Fruit fly (Drosophila melanogaster) whole organism, embryonic: ENCODE data around the gene CG7183.

Experiments used
- CG10209 ChIP-seq: fragments of 200-800 bp; sonication (Bioruptor generic); optimal IDR thresholded peaks from 3 replicates; lab custom pipeline; 2017; ENCODE audit warnings: missing biosample characterization, mild to moderate bottlenecking, missing genetic modification characterization, missing genetic modification reagents
- CG1024 ChIP-seq: fragments of 200-800 bp; sonication (Bioruptor generic); IDR thresholded peaks from 2 replicates; pipeline ENCODE4 v1.3.6; 2022; ENCODE audit warnings: missing biosample characterization, missing genetic modification characterization
- CG10462 ChIP-seq: fragments of 200-800 bp; sonication (Bioruptor generic); optimal IDR thresholded peaks from 2 replicates; lab custom pipeline; 2016; ENCODE audit warnings: missing biosample characterization, missing genetic modification characterization
- CG11085 ChIP-seq: fragments of 200-800 bp; sonication (Bioruptor generic); IDR thresholded peaks from 2 replicates; pipeline ENCODE4 v1.3.6; 2022; ENCODE audit warnings: missing biosample characterization, missing genetic modification characterization
- CG11504 ChIP-seq: fragments of 200-800 bp; sonication (Bioruptor generic); optimal IDR thresholded peaks from 3 replicates; lab custom pipeline; 2019; ENCODE audit warnings: missing biosample characterization, mild to moderate bottlenecking, missing genetic modification characterization, moderate library complexity
- CG12071 ChIP-seq: fragments of 200-800 bp; sonication (Bioruptor generic); optimal IDR thresholded peaks from 3 replicates; lab custom pipeline; 2018; ENCODE audit warnings: missing biosample characterization, mild to moderate bottlenecking, missing genetic modification characterization
- CG12391 ChIP-seq: fragments of 200-800 bp; sonication (Bioruptor generic); optimal IDR thresholded peaks from 3 replicates; lab custom pipeline; 2018; ENCODE audit warnings: missing biosample characterization, mild to moderate bottlenecking, missing genetic modification characterization, moderate library complexity
- CG13296 ChIP-seq: fragments of 200-800 bp; sonication (Bioruptor generic); optimal IDR thresholded peaks from 3 replicates; lab custom pipeline; 2018; ENCODE audit warnings: missing biosample characterization, mild to moderate bottlenecking, missing genetic modification characterization
- CG15011 ChIP-seq: fragments of 200-800 bp; sonication (Bioruptor generic); optimal IDR thresholded peaks from 3 replicates; lab custom pipeline; 2018; ENCODE audit warnings: missing biosample characterization, mild to moderate bottlenecking, missing genetic modification characterization
- CG15479 ChIP-seq: fragments of 200-800 bp; sonication (Bioruptor generic); optimal IDR thresholded peaks from 3 replicates; lab custom pipeline; 2019; ENCODE audit warnings: missing biosample characterization, mild to moderate bottlenecking, missing genetic modification characterization, moderate library complexity
- CG17186 ChIP-seq: fragments of 200-800 bp; sonication (Bioruptor generic); optimal IDR thresholded peaks from 3 replicates; lab custom pipeline; 2017; ENCODE audit warnings: missing biosample characterization, missing genetic modification reagents, missing genetic modification characterization
- CG17359 ChIP-seq: fragments of 200-800 bp; sonication (Bioruptor generic); optimal IDR thresholded peaks from 3 replicates; lab custom pipeline; 2018; ENCODE audit warnings: missing biosample characterization, mild to moderate bottlenecking, missing genetic modification characterization, moderate library complexity
- CG17802 ChIP-seq: fragments of 200-800 bp; sonication (Bioruptor generic); optimal IDR thresholded peaks from 2 replicates; lab custom pipeline; 2018; ENCODE audit warnings: missing biosample characterization, mild to moderate bottlenecking, missing genetic modification characterization, moderate library complexity
- CG2678 ChIP-seq: fragments of 200-800 bp; sonication (Bioruptor generic); optimal IDR thresholded peaks from 3 replicates; lab custom pipeline; 2019; ENCODE audit warnings: missing biosample characterization, mild to moderate bottlenecking, missing genetic modification characterization, moderate library complexity
- CG2875 ChIP-seq: fragments of 200-800 bp; sonication (Bioruptor generic); optimal IDR thresholded peaks from 2 replicates; lab custom pipeline; 2017; ENCODE audit warnings: missing biosample characterization, mild to moderate bottlenecking, missing genetic modification characterization, missing genetic modification reagents
- CG3838 ChIP-seq: fragments of 200-800 bp; sonication (Bioruptor generic); optimal IDR thresholded peaks from 3 replicates; lab custom pipeline; 2016; ENCODE audit warnings: missing biosample characterization, missing genetic modification characterization
- CG4617 ChIP-seq: fragments of 200-800 bp; sonication (Bioruptor generic); optimal IDR thresholded peaks from 3 replicates; lab custom pipeline; 2016; ENCODE audit warnings: missing biosample characterization, missing genetic modification characterization, borderline replicate concordance
- CG5180 ChIP-seq: fragments of 200-800 bp; sonication (Bioruptor generic); optimal IDR thresholded peaks from 3 replicates; lab custom pipeline; 2017; ENCODE audit warnings: missing biosample characterization, missing genetic modification characterization, mild to moderate bottlenecking, moderate library complexity, missing genetic modification reagents
- CG5245 ChIP-seq: fragments of 200-800 bp; sonication (Bioruptor generic); optimal IDR thresholded peaks from 3 replicates; lab custom pipeline; 2016; ENCODE audit warnings: missing biosample characterization, missing genetic modification characterization
- CG6175 ChIP-seq: fragments of 200-800 bp; sonication (Bioruptor generic); IDR thresholded peaks from 3 replicates; pipeline ENCODE4 v1.3.6; 2022; ENCODE audit warnings: missing biosample characterization, missing genetic modification characterization
- CG6254 ChIP-seq: fragments of 200-800 bp; sonication (Bioruptor generic); optimal IDR thresholded peaks from 3 replicates; lab custom pipeline; 2017; ENCODE audit warnings: mild to moderate bottlenecking, missing biosample characterization, missing genetic modification reagents, missing genetic modification characterization
- CG6854 ChIP-seq: fragments of 200-800 bp; sonication (Bioruptor generic); optimal IDR thresholded peaks from 3 replicates; lab custom pipeline; 2017; ENCODE audit warnings: missing biosample characterization, mild to moderate bottlenecking, missing genetic modification characterization
- CG7745 ChIP-seq: fragments of 200-800 bp; sonication (Bioruptor generic); optimal IDR thresholded peaks from 2 replicates; lab custom pipeline; 2018; ENCODE audit warnings: missing biosample characterization, mild to moderate bottlenecking, missing genetic modification characterization, moderate library complexity
- CG9609 ChIP-seq: fragments of 200-800 bp; sonication (Bioruptor generic); optimal IDR thresholded peaks from 3 replicates; lab custom pipeline; 2016; ENCODE audit warnings: missing biosample characterization, missing genetic modification characterization
- Dp ChIP-seq: fragments of 200-800 bp; sonication (Bioruptor generic); optimal IDR thresholded peaks from 2 replicates; lab custom pipeline; 2018; ENCODE audit warnings: missing biosample characterization, mild to moderate bottlenecking, missing genetic modification characterization, moderate library complexity
- Gsc ChIP-seq: fragments of 200-800 bp; sonication (Bioruptor generic); IDR thresholded peaks from 2 replicates; pipeline ENCODE4 v1.3.6; 2022; ENCODE audit warnings: missing biosample characterization, missing genetic modification characterization
- HLH3B ChIP-seq: fragments of 200-800 bp; sonication (Bioruptor generic); IDR thresholded peaks from 2 replicates; pipeline ENCODE4 v1.3.6; 2022; ENCODE audit warnings: missing biosample characterization, missing genetic modification characterization
- Lpt ChIP-seq: fragments of >200 bp; optimal IDR thresholded peaks from 2 replicates; lab custom pipeline; 2018; ENCODE audit warnings: missing biosample characterization, missing genetic modification characterization
- Nf-YB ChIP-seq: fragments of 200-800 bp; sonication (Bioruptor generic); optimal IDR thresholded peaks from 3 replicates; lab custom pipeline; 2019; ENCODE audit warnings: missing biosample characterization, mild to moderate bottlenecking, missing genetic modification characterization, moderate library complexity
- Nf-YC ChIP-seq: fragments of 200-800 bp; optimal IDR thresholded peaks from 3 replicates; lab custom pipeline; 2019; ENCODE audit warnings: missing biosample characterization, mild to moderate bottlenecking, missing genetic modification characterization, moderate library complexity
- Pdp1 ChIP-seq, 2 experiments: fragments of 200-800 bp; sonication (Bioruptor generic); optimal IDR thresholded peaks; 3 replicates each; lab custom pipeline; 2016; ENCODE audit warnings: missing biosample characterization in 2 of 2, missing genetic modification characterization in 2 of 2, mild to moderate bottlenecking in 1 of 2, moderate library complexity in 1 of 2
- Poxn ChIP-seq: fragments of 200-800 bp; sonication (Bioruptor generic); IDR thresholded peaks from 2 replicates; pipeline ENCODE4 v1.3.6; 2022; ENCODE audit warnings: missing biosample characterization, missing genetic modification characterization
- Sox100B ChIP-seq: fragments of 200-800 bp; sonication (Bioruptor generic); optimal IDR thresholded peaks from 3 replicates; lab custom pipeline; 2018; ENCODE audit warnings: missing biosample characterization, mild to moderate bottlenecking, missing genetic modification characterization
- aop ChIP-seq: fragments of 200-800 bp; sonication (Bioruptor generic); IDR thresholded peaks from 2 replicates; pipeline ENCODE4 v1.3.6; 2022; ENCODE audit warnings: missing biosample characterization, missing genetic modification characterization
- bab2 ChIP-seq: fragments of 200-800 bp; sonication (Bioruptor generic); optimal IDR thresholded peaks from 2 replicates; lab custom pipeline; 2016; ENCODE audit warnings: missing biosample characterization, missing genetic modification characterization
- bbx ChIP-seq: fragments of 200-800 bp; sonication (Bioruptor generic); IDR thresholded peaks from 2 replicates; pipeline ENCODE4 v1.3.6; 2022; ENCODE audit warnings: missing biosample characterization, missing genetic modification characterization; ENCODE audit not compliant: partially characterized antibody
- chif ChIP-seq, 2 experiments: fragments of 200-800 bp; sonication (Bioruptor generic); optimal IDR thresholded peaks; 3 replicates each; lab custom pipeline; 2016; ENCODE audit warnings: missing biosample characterization in 2 of 2, missing genetic modification characterization in 2 of 2
- chm ChIP-seq: fragments of 200-800 bp; sonication (Bioruptor generic); IDR thresholded peaks from 2 replicates; pipeline ENCODE4 v1.3.6; 2022; ENCODE audit warnings: missing biosample characterization, missing genetic modification characterization
- gro ChIP-seq: fragments of 200-800 bp; sonication (Bioruptor generic); optimal IDR thresholded peaks from 2 replicates; lab custom pipeline; 2016; ENCODE audit warnings: missing biosample characterization, missing genetic modification characterization
- ind ChIP-seq: fragments of 200-800 bp; sonication (Bioruptor generic); optimal IDR thresholded peaks from 3 replicates; lab custom pipeline; 2016; ENCODE audit warnings: missing biosample characterization, missing genetic modification characterization
- lab ChIP-seq: fragments of 200-800 bp; sonication (Bioruptor generic); optimal IDR thresholded peaks from 3 replicates; lab custom pipeline; 2017; ENCODE audit warnings: missing biosample characterization, missing genetic modification characterization, mild to moderate bottlenecking, moderate library complexity, missing genetic modification reagents
- luna ChIP-seq: fragments of 200-800 bp; sonication (Bioruptor generic); optimal IDR thresholded peaks from 2 replicates; lab custom pipeline; 2016; ENCODE audit warnings: missing biosample characterization, missing genetic modification characterization
- mirr ChIP-seq: fragments of 200-800 bp; sonication (Bioruptor generic); optimal IDR thresholded peaks from 3 replicates; lab custom pipeline; 2018; ENCODE audit warnings: missing biosample characterization, mild to moderate bottlenecking, missing genetic modification characterization
- nom ChIP-seq: fragments of 200-800 bp; sonication (Bioruptor generic); optimal IDR thresholded peaks from 2 replicates; lab custom pipeline; 2017; ENCODE audit warnings: missing biosample characterization, missing genetic modification characterization, mild to moderate bottlenecking, moderate library complexity, missing genetic modification reagents
- pb ChIP-seq: fragments of 200-800 bp; sonication (Bioruptor generic); optimal IDR thresholded peaks from 3 replicates; lab custom pipeline; 2016; ENCODE audit warnings: missing biosample characterization, missing genetic modification characterization
- ranshi ChIP-seq: fragments of 200-800 bp; sonication (Bioruptor generic); IDR thresholded peaks from 2 replicates; pipeline ENCODE4 v1.3.6; 2022; ENCODE audit warnings: missing biosample characterization, missing genetic modification characterization
- sqz ChIP-seq: fragments of 200-800 bp; sonication (Bioruptor generic); optimal IDR thresholded peaks from 3 replicates; lab custom pipeline; 2018; ENCODE audit warnings: missing biosample characterization, mild to moderate bottlenecking, missing genetic modification characterization
- unpg ChIP-seq: fragments of 200-800 bp; sonication (Bioruptor generic); optimal IDR thresholded peaks from 3 replicates; lab custom pipeline; 2018; ENCODE audit warnings: missing biosample characterization, mild to moderate bottlenecking, missing genetic modification characterization, moderate library complexity
- wor ChIP-seq: fragments of 200-800 bp; sonication (Bioruptor generic); IDR thresholded peaks from 2 replicates; pipeline ENCODE4 v1.3.6; 2022; ENCODE audit warnings: missing biosample characterization, missing genetic modification characterization

Gene CG7183

DNA sequence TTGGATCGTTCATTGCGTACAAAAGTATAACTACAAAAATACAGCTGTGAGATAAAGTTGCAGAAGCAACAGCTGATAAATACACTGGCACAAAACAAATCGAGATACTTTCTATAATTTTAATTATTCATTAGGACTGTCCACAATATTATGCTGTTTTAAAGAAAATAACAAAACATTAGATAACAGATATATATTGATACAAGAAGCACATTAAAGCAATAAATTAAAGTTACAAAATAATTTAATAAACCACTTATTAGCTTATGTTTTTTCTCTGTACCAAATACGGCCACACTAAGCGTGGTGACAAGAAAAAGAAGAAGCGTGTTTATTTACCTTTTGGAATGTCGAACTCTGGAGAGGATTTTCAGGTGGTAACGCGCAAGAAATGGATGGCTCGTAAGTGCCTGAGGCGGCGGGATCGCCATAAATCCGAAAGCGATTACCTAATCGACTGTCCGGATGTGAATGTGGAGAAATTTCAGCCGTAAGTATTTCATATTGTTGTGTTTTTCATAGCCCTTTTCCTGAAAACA is at the start of gene CG7183, which contains the start of gene CG7988 (continued):
- TF ChIP-seq Nf-YB (GFP tag; lab: Kevin White, UChicago) (peak; percentile 89), chif (GFP tag; optimal IDR thresholded peaks at IDR 0.05; lab: Kevin White, UChicago) (peak; percentile 93 to 98), CG10209 (GFP tag; lab: Kevin White, UChicago) (peak; percentile 98), CG11504 (tag; lab: Kevin White, UChicago) (peak; percentile 97), pb (GFP tag; lab: Kevin White, UChicago) (peak; percentile 73), CG5180 (GFP tag; lab: Kevin White, UChicago) (peak; percentile 75), ranshi (GFP tag; lab: Robert Waterston, UW) (peak; percentile 99), ind (GFP tag; lab: Kevin White, UChicago) (peak; percentile 97), CG12071 (GFP tag; lab: Kevin White, UChicago) (peak; percentile 83), CG6854 (peak; percentile 79), CG13296 (GFP tag; lab: Kevin White, UChicago) (peak; percentile 94), sqz (GFP tag; lab: Kevin White, UChicago) (peak; percentile 90), CG2875 (GFP tag; lab: Kevin White, UChicago) (peak; percentile 93), HLH3B (GFP tag; lab: Robert Waterston, UW) (peak; percentile 99), nom (GFP tag; lab: Kevin White, UChicago) (peak; percentile 89), CG10462 (peak; percentile 96), CG1024 (peak; percentile 94), CG17802 (tag; lab: Kevin White, UChicago) (peak; percentile 86), CG12391 (tag; lab: Kevin White, UChicago) (peak; percentile 100), CG4617 (peak; percentile 98), Sox100B (peak; percentile 97), bbx (GFP tag; lab: Robert Waterston, UW) (no peak), Dp (GFP tag; lab: Kevin White, UChicago) (peak; percentile 22), luna (GFP tag; lab: Kevin White, UChicago) (peak; percentile 87), CG6254 (GFP tag; lab: Kevin White, UChicago) (peak; percentile 87), aop (GFP tag; lab: Robert Waterston, UW) (peak; percentile 87), CG7745 (peak; percentile 90), bab2 (GFP tag; lab: Kevin White, UChicago) (peak; percentile 98), unpg (GFP tag; lab: Kevin White, UChicago) (peak; percentile 99), CG15011 (GFP tag; lab: Kevin White, UChicago) (peak; percentile 90), wor (GFP tag; lab: Robert Waterston, UW) (peak; percentile 97), lab (GFP tag; lab: Kevin White, UChicago) (peak; percentile 96), Pdp1 (GFP tag; optimal IDR thresholded peaks at IDR 0.05; lab: Kevin White, UChicago) (peak; percentile 94 to 95), CG11085 (GFP tag; lab: Robert Waterston, UW) (peak; percentile 97), CG5245 (peak; percentile 94), CG15479 (GFP tag; lab: Kevin White, UChicago) (peak; percentile 79), CG6175 (GFP tag; lab: Robert Waterston, UW) (peak; percentile 93), Nf-YC (tag; lab: Kevin White, UChicago) (peak; percentile 88), CG9609 (peak; percentile 92), CG3838 (GFP tag; lab: Kevin White, UChicago) (peak; percentile 94), chm (GFP tag; lab: Robert Waterston, UW) (peak; percentile 97), CG2678 (peak; percentile 98), CG17359 (tag; lab: Kevin White, UChicago) (peak; percentile 98), Lpt (GFP tag; lab: Kevin White, UChicago) (no peak), gro (GFP tag; lab: Kevin White, UChicago) (peak; percentile 86), mirr (peak; percentile 64), CG17186 (peak; percentile 80), Poxn (GFP tag; lab: Robert Waterston, UW) (peak; percentile 92), Gsc (GFP tag; lab: Robert Waterston, UW) (peak; percentile 95)
